Worm (Caenorhabditis elegans) whole organism, L4 larva: ENCODE measurements around the gene C30H6.12.

Experiments
- T20F7.1 ChIP-seq: fragments of 200-800 bp; sonication (Bioruptor generic); optimal IDR thresholded peaks from 2 replicates; lab custom pipeline; 2018; ENCODE audit warnings: mild to moderate bottlenecking, missing genetic modification characterization, missing compliant biosample characterization
- ama-1 ChIP-seq: fragments of 150-350 bp; optimal IDR thresholded peaks from 2 replicates; lab custom pipeline; 2014; ENCODE audit warnings: inconsistent platforms, mixed read lengths
- egl-27 ChIP-seq: sonication (generic microtip); optimal IDR thresholded peaks from 3 replicates; lab custom pipeline; 2017; ENCODE audit warnings: missing biosample characterization, missing genetic modification reagents, missing genetic modification characterization
- lin-15B ChIP-seq: fragments of 150-350 bp; sonication (generic microtip); optimal IDR thresholded peaks from 3 replicates; lab custom pipeline; 2014; ENCODE audit warnings: missing biosample characterization, missing genetic modification characterization
- lin-29 ChIP-seq: fragments of 200-800 bp; sonication (Bioruptor generic); IDR thresholded peaks from 2 replicates; pipeline ENCODE4 v1.3.6; 2022; ENCODE audit warnings: missing genetic modification reagents, missing genetic modification characterization, missing compliant biosample characterization
- lin-39 ChIP-seq: fragments of 150-350 bp; optimal IDR thresholded peaks from 2 replicates; lab custom pipeline; 2014; ENCODE audit warnings: missing biosample characterization, missing genetic modification reagents, missing genetic modification characterization
- lsy-2 ChIP-seq, 2 experiments: fragments of 150-350 bp in 1 of 2; sonication (generic microtip) in 1 of 2; optimal IDR thresholded peaks; 2 replicates each; lab custom pipeline; 2014 to 2017; ENCODE audit warnings: missing biosample characterization in 2 of 2, missing genetic modification characterization in 2 of 2
- nhr-237 ChIP-seq: sonication (generic microtip); optimal IDR thresholded peaks from 2 replicates; lab custom pipeline; 2017; ENCODE audit warnings: missing biosample characterization, missing genetic modification characterization
- nhr-28 ChIP-seq: fragments of 150-350 bp; optimal IDR thresholded peaks from 2 replicates; lab custom pipeline; 2014; ENCODE audit warnings: missing biosample characterization, missing genetic modification characterization
- pha-4 ChIP-seq, 2 experiments: fragments of 150-350 bp in 1 of 2; fragments of 200-800 bp in 1 of 2; sonication (Bioruptor generic) in 1 of 2; IDR thresholded peaks in 1 of 2; optimal IDR thresholded peaks in 1 of 2; 2 replicates each; pipeline versions ENCODE4 v1.3.6 to Lab custom; 2014 to 2022; ENCODE audit warnings: missing genetic modification characterization in 2 of 2, missing genetic modification reagents in 2 of 2, missing biosample characterization in 1 of 2, missing compliant biosample characterization in 1 of 2
- snpc-1.2 ChIP-seq: fragments of 200-800 bp; sonication (Bioruptor generic); IDR thresholded peaks from 2 replicates; pipeline ENCODE4 v1.3.6; 2022; ENCODE audit warnings: missing genetic modification reagents, missing genetic modification characterization, missing compliant biosample characterization
- spr-3 ChIP-seq: fragments of 200-800 bp; sonication (Bioruptor generic); optimal IDR thresholded peaks from 2 replicates; lab custom pipeline; 2018; ENCODE audit warnings: mild to moderate bottlenecking, missing genetic modification characterization, missing compliant biosample characterization
- ztf-11 ChIP-seq: fragments of 150-350 bp; optimal IDR thresholded peaks from 2 replicates; lab custom pipeline; 2014; ENCODE audit warnings: missing biosample characterization, missing genetic modification characterization

- TF ChIP-seq egl-27 (no peak), snpc-1.2 (GFP tag; lab: Robert Waterston, UW) (peak; percentile 71), ama-1 (lab: Kevin White, UChicago) (no peak), nhr-237 (tag; lab: Kevin White, UChicago) (no peak), spr-3 (GFP tag; lab: Kevin White, UChicago) (no peak), lsy-2 (tag; optimal IDR thresholded peaks at IDR 0.05; lab: Kevin White, UChicago) (peak in 1 of 2 experiments; percentile 43), lin-15B (tag; lab: Kevin White, UChicago) (no peak), lin-39 (tag; lab: Kevin White, UChicago) (no peak), ztf-11 (no peak), T20F7.1 (GFP tag; lab: Kevin White, UChicago) (no peak), pha-4 (GFP tag; IDR thresholded peaks at IDR 0.05; lab: Robert Waterston, UW) (no peak), pha-4 (tag; optimal IDR thresholded peaks at IDR 0.05; lab: Kevin White, UChicago) (peak; percentile 40), nhr-28 (tag; lab: Kevin White, UChicago) (peak; percentile 28), lin-29 (GFP tag; lab: Robert Waterston, UW) (no peak)
These were observed 3.0 kb upstream of the C30H6.12 start, which contains the start of the genes C30H6.9 and dlat-2 for ce11 chrIV:17380061-17380680.
